Worm (Caenorhabditis elegans) whole organism, L4 larva: ENCODE data around the gene F16B4.7.

Experiments
- daf-19 ChIP-seq: fragments of 200-800 bp; sonication (Bioruptor generic); conservative IDR thresholded peaks from 2 replicates; pipeline ENCODE4 v1.3.6; 2022; ENCODE audit warnings: missing genetic modification characterization, missing compliant biosample characterization
- dpl-1 ChIP-seq: fragments of 150-350 bp; optimal IDR thresholded peaks from 2 replicates; lab custom pipeline; 2014; ENCODE audit warnings: missing biosample characterization, missing genetic modification reagents, missing genetic modification characterization
- hlh-11 ChIP-seq: fragments of 200-800 bp; sonication (Bioruptor generic); optimal IDR thresholded peaks from 2 replicates; lab custom pipeline; 2018; ENCODE audit warnings: mild to moderate bottlenecking, missing genetic modification characterization, missing compliant biosample characterization
- jun-1 ChIP-seq: fragments of 150-350 bp; optimal IDR thresholded peaks from 2 replicates; lab custom pipeline; 2014; ENCODE audit warnings: missing biosample characterization, missing genetic modification reagents, missing genetic modification characterization
- lin-13 ChIP-seq: fragments of 150-350 bp; optimal IDR thresholded peaks from 2 replicates; lab custom pipeline; 2014; ENCODE audit warnings: missing biosample characterization, missing genetic modification reagents, missing genetic modification characterization
- lsy-2 ChIP-seq, 2 experiments: fragments of 150-350 bp in 1 of 2; sonication (generic microtip) in 1 of 2; optimal IDR thresholded peaks; 2 replicates each; lab custom pipeline; 2014 to 2017; ENCODE audit warnings: missing biosample characterization in 2 of 2, missing genetic modification characterization in 2 of 2
- nhr-48 ChIP-seq: sonication (generic microtip); optimal IDR thresholded peaks from 2 replicates; lab custom pipeline; 2016; ENCODE audit warnings: mild to moderate bottlenecking, missing genetic modification characterization, missing compliant biosample characterization
- nhr-6 ChIP-seq: fragments of 150-350 bp; optimal IDR thresholded peaks from 2 replicates; lab custom pipeline; 2014; ENCODE audit warnings: missing biosample characterization, missing genetic modification characterization
- pqm-1 ChIP-seq: sonication (generic microtip); optimal IDR thresholded peaks from 2 replicates; lab custom pipeline; 2017; ENCODE audit warnings: missing biosample characterization, missing genetic modification characterization
- snpc-1.2 ChIP-seq: fragments of 200-800 bp; sonication (Bioruptor generic); IDR thresholded peaks from 2 replicates; pipeline ENCODE4 v1.3.6; 2022; ENCODE audit warnings: missing genetic modification reagents, missing genetic modification characterization, missing compliant biosample characterization
- snpc-4 ChIP-seq: fragments of 150-350 bp; optimal IDR thresholded peaks from 2 replicates; lab custom pipeline; 2014; ENCODE audit warnings: missing biosample characterization, missing genetic modification characterization

DNA sequence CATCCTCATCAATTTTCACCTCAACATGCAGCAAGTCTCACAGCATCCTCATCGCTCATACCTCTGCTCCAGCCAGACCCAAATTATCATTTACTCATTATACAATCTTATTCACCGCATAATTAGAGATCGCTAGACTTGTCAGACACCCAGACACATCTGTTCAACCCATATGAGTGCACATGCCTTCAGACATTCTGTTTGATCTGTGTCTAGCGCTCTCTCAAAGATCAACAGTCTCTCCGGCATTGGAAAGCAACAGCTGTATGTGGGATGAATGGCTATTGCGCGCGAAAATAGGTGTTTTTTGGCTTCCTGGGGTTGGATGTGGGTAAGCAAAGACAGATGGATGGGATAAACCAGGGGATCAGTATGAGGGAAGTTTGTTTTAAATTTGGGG lies 12.9 kb upstream of the F16B4.7 start:
- TF ChIP-seq lin-13 (no peak), snpc-4 (tag; lab: Kevin White, UChicago) (no peak), lsy-2 (tag; optimal IDR thresholded peaks at IDR 0.05; lab: Kevin White, UChicago) (no peak), snpc-1.2 (GFP tag; lab: Robert Waterston, UW) (no peak), nhr-48 (tag; lab: Kevin White, UChicago) (no peak), nhr-6 (tag; lab: Kevin White, UChicago) (no peak), pqm-1 (tag; lab: Kevin White, UChicago) (no peak), dpl-1 (no peak), jun-1 (no peak), daf-19 (GFP tag; lab: Robert Waterston, UW) (no peak), hlh-11 (no peak)
